Worm (Caenorhabditis elegans): ENCODE measurements around the gene ZK813.7.

ZK813.7 gene

DNA sequence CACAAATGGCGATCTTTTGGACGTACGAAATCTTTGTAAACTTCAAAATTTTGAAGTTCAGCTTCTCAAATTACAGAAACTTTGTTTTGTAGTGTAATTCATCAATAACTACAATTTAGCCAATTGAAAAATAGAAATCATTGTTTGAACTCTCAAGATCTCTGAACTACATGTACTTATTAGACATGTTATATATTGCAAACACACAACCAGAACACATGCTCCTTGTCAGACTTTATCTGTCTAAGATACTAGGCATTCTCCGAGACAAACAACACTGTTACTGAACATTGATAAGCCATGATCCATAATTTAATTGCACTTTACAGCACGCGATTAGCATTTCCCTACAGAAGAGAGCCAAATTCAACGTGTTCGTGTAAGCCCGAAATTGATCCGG is 20.1 kb upstream of the ZK813.7 start, which contains the start of gene ZK813.6:
Gene ZK813.6 (plus strand): TSS at position 301 of the 400 bp plus-strand sequence.
- no peak for TF ChIP-seq T23F11.4 (GFP tag; optimal IDR thresholded peaks at IDR 0.05)
- no peak for TF ChIP-seq pag-3 (tag; optimal IDR thresholded peaks at IDR 0.05; ENCODE audit: borderline replicate concordance)
- TF ChIP-seq pat-9 (tag; optimal IDR thresholded peaks at IDR 0.05), result no peak

DNA sequence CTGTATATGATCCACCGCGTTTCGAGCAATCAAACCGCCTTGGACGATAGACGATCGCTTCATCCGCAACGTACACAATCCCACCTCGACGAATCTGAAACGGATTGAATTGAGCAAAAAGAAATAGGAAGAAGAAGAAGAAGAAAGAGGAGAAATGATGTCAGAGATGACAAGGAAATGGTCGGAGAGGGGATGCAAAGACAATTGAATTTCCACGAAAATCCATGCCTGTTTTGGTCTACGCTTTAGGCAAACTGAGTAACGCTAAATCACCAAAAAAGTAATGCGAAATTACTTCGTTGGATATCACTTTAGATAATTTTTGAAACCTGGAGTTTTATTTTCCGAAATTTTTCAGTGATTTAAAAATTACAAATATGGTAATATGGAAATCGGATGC is 15.5 kb upstream of the ZK813.7 start:
- TF ChIP-seq F13H6.1 (tag; optimal IDR thresholded peaks at IDR 0.05) (no peak), unc-42 (tag; optimal IDR thresholded peaks at IDR 0.05) (peak; percentile 79), sdc-2 (tag; optimal IDR thresholded peaks at IDR 0.05) (no peak)

DNA sequence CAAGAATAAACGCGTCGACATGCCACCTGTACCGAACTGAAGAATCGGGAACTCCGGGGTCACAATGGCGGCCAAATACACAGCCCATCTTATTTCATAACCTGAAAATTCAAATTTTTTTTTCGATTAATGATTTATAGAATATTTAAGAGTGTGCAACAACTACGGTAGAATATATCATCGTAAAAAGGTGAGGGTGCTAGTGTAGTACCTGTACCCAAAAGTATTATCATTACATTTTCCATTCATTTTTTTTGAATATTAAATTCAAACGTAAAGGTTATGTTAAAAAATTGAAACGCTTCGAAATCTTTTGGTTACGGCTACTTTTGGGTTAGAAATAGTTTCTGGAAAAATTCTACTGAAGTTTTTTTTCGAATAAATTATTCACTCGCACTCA is 14.6 kb upstream of the ZK813.7 start, which contains the start of gene ZK813.4:
Gene ZK813.4 (minus strand): TSS at position 101 of the 400 bp plus-strand sequence.
- no peak for TF ChIP-seq sox-2 (GFP tag; IDR thresholded peaks at IDR 0.05)
- TF ChIP-seq unc-86 (tag; optimal IDR thresholded peaks at IDR 0.05), result no peak
- TF ChIP-seq madf-2 (tag; optimal IDR thresholded peaks at IDR 0.05), result no peak
- TF ChIP-seq elt-4 (tag; optimal IDR thresholded peaks at IDR 0.05), result no peak
- TF ChIP-seq K09A11.1 (tag; optimal IDR thresholded peaks at IDR 0.05; ENCODE audit: insufficient read depth), result no peak
- TF ChIP-seq ceh-2 (tag; optimal IDR thresholded peaks at IDR 0.05), result no peak
- no peak for TF ChIP-seq fax-1 (tag; optimal IDR thresholded peaks at IDR 0.05)
- no peak for TF ChIP-seq sdc-2 (tag; optimal IDR thresholded peaks at IDR 0.05)
- no peak for TF ChIP-seq pag-3 (tag; optimal IDR thresholded peaks at IDR 0.05; ENCODE audit: borderline replicate concordance)
- no peak for TF ChIP-seq tbx-2 (tag; optimal IDR thresholded peaks at IDR 0.05)

DNA sequence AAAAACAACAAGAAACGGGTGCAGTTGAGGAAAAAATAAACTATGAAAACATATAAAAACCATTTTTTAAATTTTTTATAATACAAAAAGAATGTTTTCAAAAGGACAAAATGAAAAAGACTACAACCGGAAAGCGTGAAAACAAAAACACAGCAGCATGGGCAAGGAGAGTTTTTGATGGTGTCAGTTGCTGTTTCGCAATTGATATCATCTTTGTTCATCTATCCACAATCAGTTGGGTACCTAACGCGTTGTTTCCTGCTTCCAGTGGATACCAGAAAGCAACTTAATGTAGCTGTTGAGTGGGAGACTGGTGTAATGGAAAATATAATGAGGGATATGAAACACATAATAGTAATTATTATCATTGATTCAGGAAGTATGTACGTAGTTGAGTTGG is 4.8 kb upstream of the ZK813.7 start:
- TF ChIP-seq pax-1 (tag; optimal IDR thresholded peaks at IDR 0.05) (no peak), T23F11.4 (GFP tag; optimal IDR thresholded peaks at IDR 0.05) (no peak), ceh-18 (tag; optimal IDR thresholded peaks at IDR 0.05) (no peak), hlh-8 (tag; optimal IDR thresholded peaks at IDR 0.05) (no peak), pha-2 (tag; optimal IDR thresholded peaks at IDR 0.05) (no peak), Y22D7AL.16 (tag; optimal IDR thresholded peaks at IDR 0.05) (no peak), ets-4 (tag; optimal IDR thresholded peaks at IDR 0.05) (no peak), ama-1 (optimal IDR thresholded peaks at IDR 0.05) (no peak)

DNA sequence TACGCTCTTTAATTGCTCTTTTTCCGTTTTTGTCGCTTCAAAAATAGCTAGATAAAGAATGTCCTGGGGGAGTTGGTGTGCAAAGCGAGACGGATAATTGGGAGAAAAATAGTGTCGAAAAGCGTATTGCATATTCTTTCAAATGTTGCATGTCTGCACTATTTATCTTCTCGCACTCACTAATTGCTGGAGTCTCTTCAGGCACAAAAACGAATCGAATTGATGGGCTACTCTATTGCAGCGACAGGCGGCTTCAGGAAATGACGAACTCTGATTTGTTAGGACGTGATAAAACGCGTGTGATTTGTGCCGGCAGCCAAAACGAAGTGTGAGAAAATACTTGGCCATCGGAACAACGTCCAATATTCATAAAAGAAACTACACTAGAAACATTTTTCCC is 4.3 kb upstream of the ZK813.7 start:
- TF ChIP-seq unc-55 (GFP tag; optimal IDR thresholded peaks at IDR 0.05) (peak; percentile 55), ceh-6 (GFP tag; optimal IDR thresholded peaks at IDR 0.05) (no peak), rnt-1 (tag; optimal IDR thresholded peaks at IDR 0.05) (peak; percentile 6), ceh-18 (tag; optimal IDR thresholded peaks at IDR 0.05) (no peak)

DNA sequence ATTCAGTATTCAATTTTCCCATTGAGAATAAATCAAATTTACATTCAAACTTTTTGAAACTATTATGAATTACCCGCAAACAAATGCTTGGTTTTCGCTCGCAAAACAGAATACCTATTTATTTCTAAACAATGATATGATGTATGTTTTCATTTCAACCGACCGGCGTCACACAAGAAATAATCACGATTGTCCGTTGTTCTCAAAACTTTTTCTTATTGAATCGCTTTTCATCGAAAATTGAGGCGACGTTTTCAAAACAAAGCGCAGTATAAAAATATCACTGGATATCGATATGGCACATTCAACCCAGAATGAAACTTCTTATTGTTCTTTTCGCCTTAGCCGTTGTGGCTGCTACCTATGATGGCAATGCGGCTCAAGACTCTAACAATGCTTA is 3.1 kb upstream of the ZK813.7 start, which contains the start of gene ZK813.3:
Gene ZK813.3 (plus strand): TSS at position 301 of the 400 bp plus-strand sequence.
- TF ChIP-seq ets-4 (tag; optimal IDR thresholded peaks at IDR 0.05) (no peak), dve-1 (tag; optimal IDR thresholded peaks at IDR 0.05) (no peak), ceh-19 (GFP tag; optimal IDR thresholded peaks at IDR 0.05) (no peak), sox-2 (GFP tag; IDR thresholded peaks at IDR 0.05) (no peak), ceh-14 (tag; optimal IDR thresholded peaks at IDR 0.05) (no peak), C08G9.2 (tag; optimal IDR thresholded peaks at IDR 0.05) (no peak), sdc-2 (tag; optimal IDR thresholded peaks at IDR 0.05) (no peak), hlh-8 (tag; optimal IDR thresholded peaks at IDR 0.05) (no peak), lim-6 (tag; optimal IDR thresholded peaks at IDR 0.05) (no peak), fkh-10 (GFP tag; optimal IDR thresholded peaks at IDR 0.05) (no peak), nhr-11 (tag; optimal IDR thresholded peaks at IDR 0.05) (no peak), tbx-2 (tag; optimal IDR thresholded peaks at IDR 0.05) (no peak), elt-4 (tag; optimal IDR thresholded peaks at IDR 0.05) (no peak), hlh-30 (tag; optimal IDR thresholded peaks at IDR 0.05; ENCODE audit: insufficient read depth) (no peak), pag-3 (tag; optimal IDR thresholded peaks at IDR 0.05; ENCODE audit: borderline replicate concordance) (no peak), rnt-1 (tag; optimal IDR thresholded peaks at IDR 0.05) (no peak)

Data from whole organism, late embryonic.